Worm (Caenorhabditis elegans) whole organism, L1 larva: Measurements from ENCODE around the gene clec-195.

Experiments used
- C16A3.4 ChIP-seq: fragments of 150-350 bp; optimal IDR thresholded peaks from 2 replicates; lab custom pipeline; 2014; ENCODE audit warnings: missing biosample characterization, missing genetic modification characterization
- Y116A8C.19 ChIP-seq: sonication (generic microtip); optimal IDR thresholded peaks from 2 replicates; lab custom pipeline; 2016; ENCODE audit warnings: missing compliant biosample characterization, missing genetic modification characterization, borderline replicate concordance
- alr-1 ChIP-seq: fragments of 200-800 bp; sonication (Bioruptor generic); optimal IDR thresholded peaks from 2 replicates; lab custom pipeline; 2018; ENCODE audit warnings: borderline replicate concordance, mild to moderate bottlenecking, missing genetic modification characterization, missing compliant biosample characterization
- ama-1 ChIP-seq: fragments of 150-350 bp; optimal IDR thresholded peaks from 2 replicates; lab custom pipeline; 2014
- ceh-8 ChIP-seq: fragments of 200-800 bp; sonication (Bioruptor generic); optimal IDR thresholded peaks from 2 replicates; lab custom pipeline; 2018; ENCODE audit warnings: mild to moderate bottlenecking, missing genetic modification characterization, moderate library complexity, missing compliant biosample characterization
- ceh-82 ChIP-seq, 3 experiments: fragments of 150-350 bp in 1 of 3; sonication (generic microtip) in 2 of 3; optimal IDR thresholded peaks; 2 replicates each; lab custom pipeline; 2014 to 2017; ENCODE audit warnings: missing biosample characterization in 3 of 3, missing genetic modification characterization in 3 of 3
- ceh-88 ChIP-seq: fragments of 200-800 bp; sonication (Bioruptor generic); IDR thresholded peaks from 2 replicates; pipeline ENCODE4 v1.3.6; 2022; ENCODE audit warnings: missing genetic modification characterization, missing compliant biosample characterization
- ces-1 ChIP-seq: fragments of 150-350 bp; optimal IDR thresholded peaks from 2 replicates; lab custom pipeline; 2014; ENCODE audit warnings: missing biosample characterization, missing genetic modification reagents, missing genetic modification characterization
- dsc-1 ChIP-seq: sonication (generic microtip); optimal IDR thresholded peaks from 2 replicates; lab custom pipeline; 2016; ENCODE audit warnings: mild to moderate bottlenecking, missing genetic modification characterization, missing compliant biosample characterization
- efl-3 ChIP-seq: fragments of 200-800 bp; sonication (Bioruptor generic); optimal IDR thresholded peaks from 2 replicates; lab custom pipeline; 2018; ENCODE audit warnings: mild to moderate bottlenecking, missing genetic modification characterization, missing compliant biosample characterization
- elt-2 ChIP-seq: sonication (generic microtip); optimal IDR thresholded peaks from 2 replicates; lab custom pipeline; 2016; ENCODE audit warnings: missing genetic modification characterization, mild to moderate bottlenecking, inconsistent platforms, missing compliant biosample characterization, missing genetic modification reagents
- ets-5 ChIP-seq: fragments of 200-800 bp; sonication (Bioruptor generic); IDR thresholded peaks from 2 replicates; pipeline ENCODE4 v1.3.6; 2022; ENCODE audit warnings: missing genetic modification characterization, missing compliant biosample characterization
- fkh-8 ChIP-seq: sonication (generic microtip); optimal IDR thresholded peaks from 2 replicates; lab custom pipeline; 2016; ENCODE audit warnings: mild to moderate bottlenecking, missing genetic modification characterization, missing compliant biosample characterization
- grh-1 ChIP-seq: fragments of 200-800 bp; sonication (Bioruptor generic); IDR thresholded peaks from 2 replicates; pipeline ENCODE4 v1.3.6; 2022; ENCODE audit warnings: missing genetic modification reagents, missing genetic modification characterization, missing compliant biosample characterization
- hlh-17 ChIP-seq: fragments of 200-800 bp; sonication (Bioruptor generic); optimal IDR thresholded peaks from 2 replicates; lab custom pipeline; 2018; ENCODE audit warnings: missing genetic modification characterization, mild to moderate bottlenecking, missing compliant biosample characterization, moderate library complexity, borderline replicate concordance
- isw-1 ChIP-seq: fragments of 200-800 bp; sonication (Bioruptor generic); IDR thresholded peaks from 2 replicates; pipeline ENCODE4 v1.3.6; 2022; ENCODE audit warnings: missing genetic modification characterization, missing compliant biosample characterization
- jun-1 ChIP-seq: fragments of 150-350 bp; optimal IDR thresholded peaks from 2 replicates; lab custom pipeline; 2014; ENCODE audit warnings: missing biosample characterization, missing genetic modification reagents, missing genetic modification characterization
- lin-14 ChIP-seq: fragments of 200-800 bp; sonication (Bioruptor generic); optimal IDR thresholded peaks from 2 replicates; lab custom pipeline; 2018; ENCODE audit warnings: mild to moderate bottlenecking, missing genetic modification characterization, moderate library complexity, missing compliant biosample characterization
- lin-15B ChIP-seq: fragments of 150-350 bp; sonication (generic microtip); optimal IDR thresholded peaks from 3 replicates; lab custom pipeline; 2014; ENCODE audit warnings: missing biosample characterization, missing genetic modification characterization
- lin-39 ChIP-seq: fragments of 150-350 bp; optimal IDR thresholded peaks from 2 replicates; lab custom pipeline; 2014; ENCODE audit warnings: missing biosample characterization, missing genetic modification reagents, missing genetic modification characterization
- mab-9 ChIP-seq: fragments of 200-800 bp; sonication (Bioruptor generic); IDR thresholded peaks from 2 replicates; pipeline ENCODE4 v1.3.6; 2022; ENCODE audit warnings: missing genetic modification reagents, missing genetic modification characterization, missing compliant biosample characterization
- mep-1 ChIP-seq: fragments of 150-350 bp; optimal IDR thresholded peaks from 2 replicates; lab custom pipeline; 2014; ENCODE audit warnings: missing biosample characterization, missing genetic modification characterization
- nhr-11 ChIP-seq: fragments of 150-350 bp; optimal IDR thresholded peaks from 2 replicates; lab custom pipeline; 2014; ENCODE audit warnings: missing biosample characterization, missing genetic modification characterization
- nhr-19 ChIP-seq: fragments of 200-800 bp; sonication (Bioruptor generic); conservative IDR thresholded peaks from 2 replicates; pipeline ENCODE4 v1.3.6; 2022; ENCODE audit warnings: missing genetic modification characterization, missing compliant biosample characterization
- nhr-20 ChIP-seq: sonication (generic microtip); optimal IDR thresholded peaks from 2 replicates; lab custom pipeline; 2016; ENCODE audit warnings: mild to moderate bottlenecking, missing genetic modification characterization, missing compliant biosample characterization
- nhr-71 ChIP-seq: sonication (generic microtip); optimal IDR thresholded peaks from 2 replicates; lab custom pipeline; 2016; ENCODE audit warnings: mild to moderate bottlenecking, missing genetic modification characterization, moderate library complexity, missing compliant biosample characterization
- nhr-84 ChIP-seq: sonication (generic microtip); optimal IDR thresholded peaks from 2 replicates; lab custom pipeline; 2017; ENCODE audit warnings: missing biosample characterization, missing genetic modification characterization
- nhr-85 ChIP-seq: sonication (generic microtip); peaks from one replicate; lab custom pipeline; 2016; ENCODE audit warnings: missing genetic modification characterization, inconsistent platforms, missing compliant biosample characterization
- pag-3 ChIP-seq: sonication (generic microtip); optimal IDR thresholded peaks from 2 replicates; lab custom pipeline; 2017; ENCODE audit warnings: missing genetic modification characterization, mild to moderate bottlenecking, missing compliant biosample characterization, antibody characterized with exemption, borderline replicate concordance; ENCODE audit not compliant: insufficient read depth
- snpc-4 ChIP-seq: fragments of 150-350 bp; optimal IDR thresholded peaks from 2 replicates; lab custom pipeline; 2014; ENCODE audit warnings: missing biosample characterization, missing genetic modification characterization
- sox-4 ChIP-seq: sonication (generic microtip); optimal IDR thresholded peaks from 2 replicates; lab custom pipeline; 2016; ENCODE audit warnings: missing genetic modification characterization, missing compliant biosample characterization
- sup-37 ChIP-seq: fragments of 200-800 bp; sonication (Bioruptor generic); optimal IDR thresholded peaks from 2 replicates; lab custom pipeline; 2018; ENCODE audit warnings: mild to moderate bottlenecking, missing genetic modification characterization, missing compliant biosample characterization
- tbx-2 ChIP-seq: sonication (generic microtip); optimal IDR thresholded peaks from 2 replicates; lab custom pipeline; 2016; ENCODE audit warnings: missing genetic modification characterization, missing compliant biosample characterization
- unc-86 ChIP-seq: sonication (generic microtip); optimal IDR thresholded peaks from 2 replicates; lab custom pipeline; 2016; ENCODE audit warnings: missing genetic modification characterization, missing compliant biosample characterization
- vab-15 ChIP-seq: sonication (generic microtip); optimal IDR thresholded peaks from 2 replicates; lab custom pipeline; 2017; ENCODE audit warnings: missing genotype, mild to moderate bottlenecking, missing genetic modification characterization, missing compliant biosample characterization
- zip-4 ChIP-seq: fragments of 200-800 bp; sonication (Bioruptor generic); optimal IDR thresholded peaks from 2 replicates; lab custom pipeline; 2018; ENCODE audit warnings: mild to moderate bottlenecking, missing genetic modification characterization, moderate library complexity, missing compliant biosample characterization
- ztf-11 ChIP-seq, 2 experiments: sonication (generic microtip); optimal IDR thresholded peaks; 2 replicates each; lab custom pipeline; 2016 to 2017; ENCODE audit warnings: missing genetic modification characterization in 2 of 2, missing biosample characterization in 1 of 2, missing compliant biosample characterization in 1 of 2
- ztf-4 ChIP-seq: fragments of 150-350 bp; optimal IDR thresholded peaks from 2 replicates; lab custom pipeline; 2014; ENCODE audit warnings: missing biosample characterization, missing genetic modification characterization

Gene clec-195

ce11 chrIV:17040618-17041017, 5.0 kb downstream of the clec-195 start, which contains the start of gene Y116A8C.20:
Gene Y116A8C.20 (plus strand): TSS chrIV:17040918.
- TF ChIP-seq nhr-84 (no peak), C16A3.4 (no peak), Y116A8C.19 (no peak), pag-3 (tag; lab: Kevin White, UChicago) (no peak), vab-15 (tag; lab: Kevin White, UChicago) (no peak), tbx-2 (tag; lab: Kevin White, UChicago) (no peak), ceh-88 (GFP tag; lab: Robert Waterston, UW) (no peak), alr-1 (tag; lab: Kevin White, UChicago) (no peak), hlh-17 (no peak), ceh-8 (GFP tag; lab: Kevin White, UChicago) (no peak), zip-4 (GFP tag; lab: Kevin White, UChicago) (no peak), lin-39 (tag; lab: Kevin White, UChicago) (no peak), snpc-4 (tag; lab: Kevin White, UChicago) (no peak), dsc-1 (tag; lab: Kevin White, UChicago) (no peak), sup-37 (GFP tag; lab: Kevin White, UChicago) (no peak), ztf-11 (tag; optimal IDR thresholded peaks at IDR 0.05; lab: Kevin White, UChicago) (no peak)

ce11 chrIV:17039545-17039944, 6.0 kb downstream of the clec-195 start, which contains the start of gene Y116A8C.19:
Gene Y116A8C.19 (minus strand): TSS chrIV:17039645.
- TF ChIP-seq ztf-4 (no peak), nhr-19 (GFP tag; lab: Robert Waterston, UW) (no peak), nhr-71 (tag; lab: Kevin White, UChicago) (no peak), mab-9 (GFP tag; lab: Robert Waterston, UW) (no peak), ets-5 (GFP tag; lab: Robert Waterston, UW) (no peak), lin-15B (tag; lab: Kevin White, UChicago) (no peak), fkh-8 (tag; lab: Kevin White, UChicago) (no peak), ceh-8 (GFP tag; lab: Kevin White, UChicago) (no peak), ztf-11 (tag; optimal IDR thresholded peaks at IDR 0.05; lab: Kevin White, UChicago) (no peak), elt-2 (tag; lab: Kevin White, UChicago) (no peak), lin-14 (GFP tag; lab: Kevin White, UChicago) (no peak), mep-1 (tag; lab: Kevin White, UChicago) (no peak), isw-1 (GFP tag; lab: Robert Waterston, UW) (no peak), sox-4 (tag; lab: Kevin White, UChicago) (no peak), ces-1 (GFP tag; lab: Kevin White, UChicago) (no peak)

ce11 chrIV:17030494-17030893, 15.1 kb downstream of the clec-195 start, which contains the start of gene nhr-229:
Gene nhr-229 (minus strand): TSS chrIV:17030594.
- TF ChIP-seq unc-86 (tag; lab: Kevin White, UChicago) (no peak), nhr-85 (peak; percentile 17)

ce11 chrIV:17026568-17026967, 19.0 kb downstream of the clec-195 start:
- TF ChIP-seq elt-2 (tag; lab: Kevin White, UChicago) = no peak
- TF ChIP-seq mab-9 (GFP tag; lab: Robert Waterston, UW) = no peak
- no peak for TF ChIP-seq efl-3 (GFP tag; lab: Kevin White, UChicago)
- no peak for TF ChIP-seq nhr-11 (tag; lab: Kevin White, UChicago)
- TF ChIP-seq sox-4 (tag; lab: Kevin White, UChicago) = no peak
- no peak for TF ChIP-seq jun-1 (tag; lab: Kevin White, UChicago)

- no peak for TF ChIP-seq ceh-82 (tag; optimal IDR thresholded peaks at IDR 0.05; lab: Kevin White, UChicago)
- TF ChIP-seq ama-1 = no peak
- TF ChIP-seq nhr-20 (tag; lab: Kevin White, UChicago) = no peak
- TF ChIP-seq grh-1 (GFP tag; lab: Robert Waterston, UW) = no peak
- no peak for TF ChIP-seq lin-15B (tag; lab: Kevin White, UChicago)
- no peak for TF ChIP-seq snpc-4 (tag; lab: Kevin White, UChicago)
Observed at ce11 chrIV:17025017-17025416, 20.6 kb downstream of the clec-195 start, which contains the start of gene dct-13. Gene dct-13 (minus strand): TSS chrIV:17025117.
